Worm (Caenorhabditis elegans) whole organism, L3 larva: ENCODE measurements around the gene Y49E10.4.
A peak's percentile ranks its signal among the peaks of the same experiment; 100 is the strongest.
"Not testable (repeated sequence)": the region's sequence is repeated elsewhere in the genome, so short reads cannot be mapped to it uniquely, and the experiment has no call there.

ENCODE experiments used
- R02D3.7 ChIP-seq: fragments of 150-350 bp; optimal IDR thresholded peaks from 2 replicates; lab custom pipeline; 2014; ENCODE audit warnings: missing biosample characterization, missing genetic modification characterization
- ZK546.5 ChIP-seq: sonication (generic microtip); optimal IDR thresholded peaks from 2 replicates; lab custom pipeline; 2017; ENCODE audit warnings: missing biosample characterization, missing genetic modification characterization
- ama-1 ChIP-seq: fragments of 150-350 bp; optimal IDR thresholded peaks from 2 replicates; lab custom pipeline; 2018
- ceh-28 ChIP-seq: fragments of 150-350 bp; optimal IDR thresholded peaks from 2 replicates; lab custom pipeline; 2014; ENCODE audit warnings: missing biosample characterization, missing genetic modification reagents, missing genetic modification characterization
- daf-12 ChIP-seq: fragments of 150-350 bp; optimal IDR thresholded peaks from 2 replicates; lab custom pipeline; 2014; ENCODE audit warnings: missing biosample characterization, missing genetic modification reagents, missing genetic modification characterization
- egl-5 ChIP-seq: fragments of 150-350 bp; optimal IDR thresholded peaks from 2 replicates; lab custom pipeline; 2017; ENCODE audit warnings: missing biosample characterization, missing genetic modification reagents, missing genetic modification characterization, inconsistent platforms
- elt-1 ChIP-seq: fragments of 150-350 bp; optimal IDR thresholded peaks from 2 replicates; lab custom pipeline; 2014; ENCODE audit warnings: missing biosample characterization, missing genetic modification characterization
- elt-2 ChIP-seq: sonication (generic microtip); optimal IDR thresholded peaks from 2 replicates; lab custom pipeline; 2016; ENCODE audit warnings: missing genetic modification reagents, mild to moderate bottlenecking, missing genetic modification characterization, missing compliant biosample characterization
- elt-3 ChIP-seq, 3 experiments: fragments of 150-350 bp in 1 of 3; sonication (generic microtip) in 2 of 3; optimal IDR thresholded peaks; 2 replicates in 2 of 3; 4 replicates in 1 of 3; lab custom pipeline; 2014 to 2017; ENCODE audit warnings: missing biosample characterization in 3 of 3, missing genetic modification characterization in 3 of 3
- fkh-10 ChIP-seq: sonication (generic microtip); optimal IDR thresholded peaks from 2 replicates; lab custom pipeline; 2017; ENCODE audit warnings: missing biosample characterization, missing genetic modification reagents, missing genetic modification characterization
- fkh-2 ChIP-seq: fragments of 150-350 bp; optimal IDR thresholded peaks from 2 replicates; lab custom pipeline; 2014; ENCODE audit warnings: missing biosample characterization, missing genetic modification reagents, missing genetic modification characterization
- fos-1 ChIP-seq: fragments of 150-350 bp; optimal IDR thresholded peaks from 2 replicates; lab custom pipeline; 2014; ENCODE audit warnings: missing biosample characterization, missing genetic modification characterization
- hmg-11 ChIP-seq: sonication (generic microtip); optimal IDR thresholded peaks from 2 replicates; lab custom pipeline; 2016; ENCODE audit warnings: missing genetic modification characterization, missing compliant biosample characterization
- lin-15B ChIP-seq: fragments of 150-350 bp; optimal IDR thresholded peaks from 2 replicates; lab custom pipeline; 2014; ENCODE audit warnings: missing biosample characterization, missing genetic modification characterization
- lin-39 ChIP-seq: fragments of 150-350 bp; optimal IDR thresholded peaks from 2 replicates; lab custom pipeline; 2018; ENCODE audit warnings: missing biosample characterization, missing genetic modification reagents, missing genetic modification characterization
- mdl-1 ChIP-seq: fragments of 150-350 bp; optimal IDR thresholded peaks from 2 replicates; lab custom pipeline; 2014; ENCODE audit warnings: missing biosample characterization, missing genetic modification characterization
- nfya-1 ChIP-seq: sonication (generic microtip); optimal IDR thresholded peaks from 2 replicates; lab custom pipeline; 2017; ENCODE audit warnings: missing genetic modification characterization, mild to moderate bottlenecking, missing compliant biosample characterization, antibody characterized with exemption, moderate library complexity; ENCODE audit not compliant: insufficient read depth
- nhr-11 ChIP-seq: fragments of 150-350 bp; optimal IDR thresholded peaks from 2 replicates; lab custom pipeline; 2014; ENCODE audit warnings: missing biosample characterization, missing genetic modification characterization
- nhr-12 ChIP-seq: fragments of 150-350 bp; optimal IDR thresholded peaks from 2 replicates; lab custom pipeline; 2014; ENCODE audit warnings: missing biosample characterization, missing genetic modification characterization
- nhr-23 ChIP-seq: fragments of 150-350 bp; optimal IDR thresholded peaks from 2 replicates; lab custom pipeline; 2014; ENCODE audit warnings: missing biosample characterization, missing genetic modification reagents, missing genetic modification characterization
- nhr-237 ChIP-seq: fragments of 150-350 bp; optimal IDR thresholded peaks from 2 replicates; lab custom pipeline; 2014; ENCODE audit warnings: missing biosample characterization, missing genetic modification characterization
- nhr-25 ChIP-seq: sonication (generic microtip); optimal IDR thresholded peaks from 2 replicates; lab custom pipeline; 2017; ENCODE audit warnings: missing biosample characterization, missing genetic modification characterization
- nhr-67 ChIP-seq: fragments of 150-350 bp; optimal IDR thresholded peaks from 2 replicates; lab custom pipeline; 2014; ENCODE audit warnings: missing biosample characterization, missing genetic modification characterization
- nhr-77 ChIP-seq: fragments of 150-350 bp; optimal IDR thresholded peaks from 2 replicates; lab custom pipeline; 2014; ENCODE audit warnings: missing biosample characterization, missing genetic modification characterization
- pha-4 ChIP-seq: fragments of 150-350 bp; optimal IDR thresholded peaks from 2 replicates; lab custom pipeline; 2014; ENCODE audit warnings: missing biosample characterization, missing genetic modification reagents, missing genetic modification characterization
- pqm-1 ChIP-seq: fragments of 150-350 bp; optimal IDR thresholded peaks from 2 replicates; lab custom pipeline; 2017; ENCODE audit warnings: missing biosample characterization, missing genetic modification characterization, inconsistent platforms
- skn-1 ChIP-seq: fragments of 150-350 bp; optimal IDR thresholded peaks from 2 replicates; lab custom pipeline; 2014; ENCODE audit warnings: missing biosample characterization, missing genetic modification characterization
- snpc-4 ChIP-seq: fragments of 150-350 bp; optimal IDR thresholded peaks from 2 replicates; lab custom pipeline; 2014; ENCODE audit warnings: missing biosample characterization, missing genetic modification characterization
- tbx-2 ChIP-seq: sonication (generic microtip); optimal IDR thresholded peaks from 2 replicates; lab custom pipeline; 2016; ENCODE audit warnings: mild to moderate bottlenecking, missing genetic modification characterization, missing compliant biosample characterization
- unc-39 ChIP-seq: sonication (generic microtip); optimal IDR thresholded peaks from 4 replicates; lab custom pipeline; 2017; ENCODE audit warnings: missing biosample characterization, missing genetic modification characterization
- unc-62 ChIP-seq: fragments of 150-350 bp; sonication (generic microtip); optimal IDR thresholded peaks from 4 replicates; lab custom pipeline; 2014; ENCODE audit warnings: missing biosample characterization, missing genetic modification reagents, missing genetic modification characterization
- zag-1 ChIP-seq: fragments of 150-350 bp; optimal IDR thresholded peaks from 2 replicates; lab custom pipeline; 2014; ENCODE audit warnings: missing biosample characterization, missing genetic modification characterization
- ztf-11 ChIP-seq: fragments of 150-350 bp; optimal IDR thresholded peaks from 2 replicates; lab custom pipeline; 2014; ENCODE audit warnings: missing biosample characterization, missing genetic modification characterization
- ztf-4 ChIP-seq: fragments of 150-350 bp; optimal IDR thresholded peaks from 2 replicates; lab custom pipeline; 2014; ENCODE audit warnings: missing biosample characterization, missing genetic modification characterization

Y49E10.4 gene

DNA sequence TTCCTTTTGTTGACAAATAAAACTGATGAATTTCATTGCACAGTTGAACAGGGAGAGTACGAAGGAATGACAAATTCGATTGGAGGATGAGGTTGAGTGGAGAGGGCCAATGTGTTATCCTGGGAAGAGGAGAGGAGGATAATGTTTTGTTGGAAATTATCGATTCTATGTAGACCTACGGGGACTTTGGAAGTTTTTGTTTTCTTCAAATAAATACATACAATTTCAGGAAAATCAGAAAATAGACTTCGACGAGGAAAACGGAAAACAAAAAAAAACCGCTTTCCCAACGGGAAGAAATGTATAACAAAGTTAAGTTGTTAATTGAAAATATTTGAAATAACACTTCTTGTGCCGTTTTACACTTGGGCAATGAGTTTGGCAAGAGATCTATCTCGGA lies at the start of gene Y49E10.4:
Gene Y49E10.4, minus strand, starts transcription at position 101 of the 400 bp plus-strand sequence.
- TF ChIP-seq nhr-237 (tag; lab: Kevin White, UChicago); skn-1 (tag; lab: Kevin White, UChicago); nhr-77: not testable (repeated sequence)

- no peak for TF ChIP-seq lin-39
- no peak for TF ChIP-seq hmg-11 (tag; lab: Kevin White, UChicago)
- TF ChIP-seq elt-2 (tag; lab: Kevin White, UChicago) = peak; percentile 30
- peak; percentile 24 for TF ChIP-seq pqm-1 (tag; lab: Kevin White, UChicago)
Observed at ce11 chrIII:12430209-12430608, 46.6 kb upstream of the Y49E10.4 start, which contains the start of gene Y49E10.16. Gene Y49E10.16, plus strand, starts transcription at chrIII:12430509.

DNA sequence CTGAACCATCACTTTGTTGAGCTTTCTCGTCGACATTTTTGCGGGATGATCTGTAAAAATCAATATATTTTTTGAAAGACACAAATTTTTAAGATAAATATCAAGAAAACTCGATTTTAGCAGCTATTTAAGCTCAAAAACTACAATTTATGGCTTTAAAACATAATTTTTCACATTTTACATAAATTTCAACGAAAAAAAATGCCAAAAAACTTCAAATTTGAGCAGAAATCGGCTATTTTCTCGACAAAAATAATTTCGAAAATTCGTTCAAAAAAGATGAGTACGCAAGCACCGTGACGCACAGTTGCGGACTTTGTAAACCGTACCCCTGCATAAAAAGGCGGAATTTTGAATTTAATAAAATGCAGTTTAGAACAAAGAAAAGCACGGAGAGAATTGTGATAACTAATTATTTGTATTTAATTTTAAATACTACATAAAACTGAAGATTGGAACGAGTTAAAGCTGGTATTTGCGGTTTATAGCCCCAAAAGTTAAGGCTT lies 46.0 kb upstream of the Y49E10.4 start, which contains the start of gene snr-6:
Gene snr-6, minus strand, starts transcription at position 51 of the 506 bp plus-strand sequence.
- TF ChIP-seq ama-1 (lab: Kevin White, UChicago) (no peak), elt-2 (tag; lab: Kevin White, UChicago) (no peak), lin-39 (peak; percentile 47), skn-1 (tag; lab: Kevin White, UChicago) (peak; percentile 63), egl-5 (tag; lab: Kevin White, UChicago) (peak; percentile 32), nfya-1 (tag; lab: Kevin White, UChicago) (peak; percentile 96), pha-4 (tag; lab: Kevin White, UChicago) (peak; percentile 83), hmg-11 (tag; lab: Kevin White, UChicago) (peak; percentile 40), nhr-25 (tag; lab: Kevin White, UChicago) (peak; percentile 29), R02D3.7 (tag; lab: Kevin White, UChicago) (peak; percentile 35), elt-3 (tag; optimal IDR thresholded peaks at IDR 0.05; lab: Kevin White, UChicago) (no peak), ceh-28 (tag; lab: Kevin White, UChicago) (peak; percentile 48), snpc-4 (tag; lab: Kevin White, UChicago) (peak; percentile 30), nhr-23 (tag; lab: Kevin White, UChicago) (peak; percentile 69), lin-15B (tag; lab: Kevin White, UChicago) (peak; percentile 86)

DNA sequence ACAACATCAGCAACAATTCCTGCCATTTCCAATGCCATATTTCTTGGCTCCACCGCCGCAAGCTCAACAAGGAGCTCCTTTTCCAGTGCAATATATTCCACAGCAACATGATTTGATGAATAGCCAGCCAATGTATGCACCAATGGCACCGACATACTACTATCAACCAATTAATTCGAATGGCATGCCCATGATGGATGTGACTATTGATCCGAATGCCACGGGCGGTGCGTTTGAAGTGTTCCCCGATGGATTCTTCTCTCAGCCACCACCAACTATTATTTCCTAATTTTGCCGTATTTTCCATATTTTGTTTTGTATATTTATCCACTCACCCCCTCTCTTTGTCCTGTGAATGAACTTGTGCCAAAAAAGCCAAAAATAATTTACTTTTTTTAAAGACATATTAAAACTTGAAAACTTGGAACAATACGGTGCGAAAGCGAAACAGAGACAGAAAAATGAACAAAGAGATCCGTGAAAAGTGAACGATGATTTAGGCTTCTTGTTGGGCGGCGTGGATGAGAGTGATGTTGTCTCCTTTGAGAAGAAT lies 45.3 kb upstream of the Y49E10.4 start:
- TF ChIP-seq R02D3.7 (tag; lab: Kevin White, UChicago) (no peak), ZK546.5 (tag; lab: Kevin White, UChicago) (no peak)
- TF ChIP-seq, all 47 proteins: peak for 0

ce11 chrIII:12428264-12428627 lies 44.6 kb upstream of the Y49E10.4 start:
- TF ChIP-seq pqm-1 (tag; lab: Kevin White, UChicago) (no peak), ama-1 (lab: Kevin White, UChicago) (no peak), fos-1 (tag; lab: Kevin White, UChicago) (no peak), nfya-1 (tag; lab: Kevin White, UChicago) (no peak), unc-62 (GFP tag; lab: Kevin White, UChicago) (no peak), lin-39 (no peak), nhr-11 (tag; lab: Kevin White, UChicago) (no peak), elt-1 (tag; lab: Kevin White, UChicago) (no peak), tbx-2 (tag; lab: Kevin White, UChicago) (no peak), hmg-11 (tag; lab: Kevin White, UChicago) (no peak)
- TF ChIP-seq, all 47 proteins: peak for 0

ce11 chrIII:12427527-12428263 lies 44.1 kb upstream of the Y49E10.4 start:
- peak; percentile 79 for TF ChIP-seq elt-1 (tag; lab: Kevin White, UChicago)
- no peak for TF ChIP-seq ztf-11 (tag; lab: Kevin White, UChicago)

ce11 chrIII:12426558-12426957 lies 42.9 kb upstream of the Y49E10.4 start, which contains the start of gene pie-1:
Gene pie-1, plus strand, starts transcription at chrIII:12426893.
- TF ChIP-seq egl-5 (tag; lab: Kevin White, UChicago) = no peak
- no peak for TF ChIP-seq unc-39 (tag; lab: Kevin White, UChicago)
- TF ChIP-seq mdl-1 (tag; lab: Kevin White, UChicago) = no peak
- no peak for TF ChIP-seq fkh-10
- TF ChIP-seq daf-12 (tag; lab: Kevin White, UChicago) = no peak
- no peak for TF ChIP-seq zag-1
- TF ChIP-seq ztf-11 (tag; lab: Kevin White, UChicago) = no peak
- no peak for TF ChIP-seq fos-1 (tag; lab: Kevin White, UChicago)
- TF ChIP-seq skn-1 (tag; lab: Kevin White, UChicago) = no peak
- TF ChIP-seq nhr-11 (tag; lab: Kevin White, UChicago) = no peak
- no peak for TF ChIP-seq unc-62 (GFP tag; lab: Kevin White, UChicago)
- no peak for TF ChIP-seq hmg-11 (tag; lab: Kevin White, UChicago)
- TF ChIP-seq nhr-12 (tag; lab: Kevin White, UChicago) = no peak
- no peak for TF ChIP-seq ztf-4 (tag; lab: Kevin White, UChicago)
- no peak for TF ChIP-seq fkh-2 (tag; lab: Kevin White, UChicago)
- TF ChIP-seq nhr-23 (tag; lab: Kevin White, UChicago) = no peak
- TF ChIP-seq nhr-67 = no peak
- no peak for TF ChIP-seq pqm-1 (tag; lab: Kevin White, UChicago)
- no peak for TF ChIP-seq elt-3 (tag; optimal IDR thresholded peaks at IDR 0.05; lab: Kevin White, UChicago)
